Worm (Caenorhabditis elegans) whole organism, young adult: Measurements from ENCODE around the gene sym-4.

Source experiments
- D2030.7 ChIP-seq: fragments of 200-800 bp; sonication (Bioruptor generic); IDR thresholded peaks from 2 replicates; pipeline ENCODE4 v1.3.6; 2022; ENCODE audit warnings: missing genetic modification reagents, missing genetic modification characterization, missing compliant biosample characterization
- F10E7.11 ChIP-seq: sonication (generic microtip); optimal IDR thresholded peaks from 2 replicates; lab custom pipeline; 2017; ENCODE audit warnings: mild to moderate bottlenecking, missing genetic modification characterization, moderate library complexity, missing compliant biosample characterization
- F39B2.1 ChIP-seq: fragments of 200-800 bp; sonication (Bioruptor generic); IDR thresholded peaks from 2 replicates; pipeline ENCODE4 v1.3.6; 2022; ENCODE audit warnings: missing genetic modification reagents, missing genetic modification characterization, missing compliant biosample characterization
- F49E8.2 ChIP-seq: sonication (generic microtip); optimal IDR thresholded peaks from 3 replicates; lab custom pipeline; 2017; ENCODE audit warnings: missing genetic modification characterization, mild to moderate bottlenecking, missing compliant biosample characterization, antibody characterized with exemption, moderate library complexity; ENCODE audit not compliant: insufficient read depth
- F57A8.1 ChIP-seq: fragments of 200-800 bp; sonication (Bioruptor generic); optimal IDR thresholded peaks from 2 replicates; lab custom pipeline; 2018; ENCODE audit warnings: mild to moderate bottlenecking, missing genetic modification characterization, moderate library complexity, missing compliant biosample characterization
- F57C9.4 ChIP-seq: sonication (generic microtip); optimal IDR thresholded peaks from 2 replicates; lab custom pipeline; 2017; ENCODE audit warnings: mild to moderate bottlenecking, missing genetic modification characterization, missing compliant biosample characterization
- K11D2.4 ChIP-seq: fragments of 200-800 bp; sonication (Bioruptor generic); IDR thresholded peaks from 2 replicates; pipeline ENCODE4 v1.3.6; 2022; ENCODE audit warnings: missing genetic modification reagents, missing genetic modification characterization, missing compliant biosample characterization
- Y67H2A.10 ChIP-seq: fragments of 200-800 bp; sonication (Bioruptor generic); conservative IDR thresholded peaks from 2 replicates; pipeline ENCODE4 v1.3.6; 2022; ENCODE audit warnings: missing genetic modification reagents, missing genetic modification characterization, missing compliant biosample characterization
- akir-1 ChIP-seq: fragments of 200-800 bp; sonication (Bioruptor generic); optimal IDR thresholded peaks from 2 replicates; lab custom pipeline; 2018; ENCODE audit warnings: mild to moderate bottlenecking, missing genetic modification characterization, moderate library complexity, missing compliant biosample characterization
- aptf-3 ChIP-seq: fragments of 200-800 bp; sonication (Bioruptor generic); IDR thresholded peaks from 2 replicates; pipeline ENCODE4 v1.3.6; 2022; ENCODE audit warnings: missing genetic modification characterization, missing compliant biosample characterization
- attf-5 ChIP-seq: fragments of 200-800 bp; sonication (Bioruptor generic); optimal IDR thresholded peaks from 2 replicates; lab custom pipeline; 2018; ENCODE audit warnings: mild to moderate bottlenecking, missing genetic modification characterization, missing compliant biosample characterization
- cebp-1 ChIP-seq, 2 experiments: fragments of 200-800 bp in 1 of 2; sonication (Bioruptor generic) in 1 of 2; sonication (generic microtip) in 1 of 2; IDR thresholded peaks in 1 of 2; optimal IDR thresholded peaks in 1 of 2; 2 replicates each; pipeline versions ENCODE4 v1.3.6 to Lab custom; 2017 to 2022; ENCODE audit warnings: missing compliant biosample characterization in 2 of 2, missing genetic modification characterization in 2 of 2, mild to moderate bottlenecking in 1 of 2, missing genetic modification reagents in 1 of 2, moderate library complexity in 1 of 2
- ceh-58 ChIP-seq: fragments of 200-800 bp; sonication (Bioruptor generic); IDR thresholded peaks from 2 replicates; pipeline ENCODE4 v1.3.6; 2022; ENCODE audit warnings: missing genetic modification characterization, missing compliant biosample characterization
- die-1 ChIP-seq: sonication (generic microtip); optimal IDR thresholded peaks from 2 replicates; lab custom pipeline; 2016; ENCODE audit warnings: missing genotype, mild to moderate bottlenecking, missing genetic modification characterization, missing compliant biosample characterization
- efl-1 ChIP-seq: fragments of 150-350 bp; optimal IDR thresholded peaks from 2 replicates; lab custom pipeline; 2014; ENCODE audit warnings: missing biosample characterization, missing genetic modification reagents, missing genetic modification characterization
- egl-18 ChIP-seq: fragments of 200-800 bp; sonication (Bioruptor generic); IDR thresholded peaks from 2 replicates; pipeline ENCODE4 v1.3.6; 2022; ENCODE audit warnings: missing genetic modification reagents, missing genetic modification characterization, missing compliant biosample characterization
- egrh-3 ChIP-seq: fragments of 200-800 bp; sonication (Bioruptor generic); IDR thresholded peaks from 2 replicates; pipeline ENCODE4 v1.3.6; 2022; ENCODE audit warnings: missing genetic modification reagents, missing genetic modification characterization, missing compliant biosample characterization
- ekl-4 ChIP-seq: fragments of 200-800 bp; sonication (Bioruptor generic); IDR thresholded peaks from 2 replicates; pipeline ENCODE4 v1.3.6; 2022; ENCODE audit warnings: missing genetic modification reagents, missing genetic modification characterization, missing compliant biosample characterization
- ets-4 ChIP-seq: fragments of 200-800 bp; sonication (Bioruptor generic); optimal IDR thresholded peaks from 2 replicates; lab custom pipeline; 2018; ENCODE audit warnings: mild to moderate bottlenecking, missing genetic modification characterization, missing compliant biosample characterization
- him-1 ChIP-seq: sonication (generic microtip); optimal IDR thresholded peaks from 2 replicates; lab custom pipeline; 2016; ENCODE audit warnings: missing genotype, missing genetic modification reagents, missing genetic modification characterization, missing compliant biosample characterization
- hlh-12 ChIP-seq: sonication (generic microtip); optimal IDR thresholded peaks from 2 replicates; lab custom pipeline; 2016; ENCODE audit warnings: missing genetic modification characterization, missing compliant biosample characterization
- hrde-1 ChIP-seq: sonication (generic microtip); optimal IDR thresholded peaks from 2 replicates; lab custom pipeline; 2016; ENCODE audit warnings: missing genetic modification characterization, mild to moderate bottlenecking, missing compliant biosample characterization, moderate library complexity, missing genotype, missing genetic modification reagents, borderline replicate concordance
- let-526 ChIP-seq: fragments of 200-800 bp; sonication (Bioruptor generic); IDR thresholded peaks from 2 replicates; pipeline ENCODE4 v1.3.6; 2022; ENCODE audit warnings: missing genetic modification reagents, missing genetic modification characterization, missing compliant biosample characterization
- lin-35 ChIP-seq, 3 experiments: fragments of 150-350 bp in 2 of 3; sonication (generic microtip) in 1 of 3; optimal IDR thresholded peaks; 2 replicates each; lab custom pipeline; 2014 to 2018; ENCODE audit warnings: missing biosample characterization in 3 of 3, missing genetic modification characterization in 3 of 3, missing genetic modification reagents in 3 of 3
- lsl-1 ChIP-seq: fragments of 200-800 bp; sonication (Bioruptor generic); optimal IDR thresholded peaks from 2 replicates; lab custom pipeline; 2018; ENCODE audit warnings: mild to moderate bottlenecking, missing genetic modification characterization, moderate library complexity, missing compliant biosample characterization
- madf-3 ChIP-seq: fragments of 200-800 bp; sonication (Bioruptor generic); IDR thresholded peaks from 2 replicates; pipeline ENCODE4 v1.3.6; 2022; ENCODE audit warnings: missing genetic modification reagents, missing genetic modification characterization, missing compliant biosample characterization
- madf-6 ChIP-seq: fragments of 200-800 bp; sonication (Bioruptor generic); IDR thresholded peaks from 2 replicates; pipeline ENCODE4 v1.3.6; 2022; ENCODE audit warnings: missing genetic modification reagents, missing genetic modification characterization, missing compliant biosample characterization
- mxl-1 ChIP-seq: sonication (generic microtip); optimal IDR thresholded peaks from 2 replicates; lab custom pipeline; 2016; ENCODE audit warnings: missing genetic modification characterization, missing compliant biosample characterization
- nhr-27 ChIP-seq: fragments of 200-800 bp; sonication (Bioruptor generic); optimal IDR thresholded peaks from 2 replicates; lab custom pipeline; 2018; ENCODE audit warnings: mild to moderate bottlenecking, missing genetic modification characterization, moderate library complexity, missing compliant biosample characterization
- nhr-80 ChIP-seq: sonication (generic microtip); optimal IDR thresholded peaks from 2 replicates; lab custom pipeline; 2016; ENCODE audit warnings: missing genetic modification characterization, missing compliant biosample characterization
- nhr-90 ChIP-seq: sonication (generic microtip); optimal IDR thresholded peaks from 2 replicates; lab custom pipeline; 2016; ENCODE audit warnings: missing genotype, mild to moderate bottlenecking, missing genetic modification characterization, missing compliant biosample characterization
- pha-4 ChIP-seq: fragments of 150-350 bp; sonication (generic microtip); optimal IDR thresholded peaks from 2 replicates; lab custom pipeline; 2014; ENCODE audit warnings: missing biosample characterization, missing genetic modification reagents, missing genetic modification characterization
- snpc-3.4 ChIP-seq: sonication (generic microtip); optimal IDR thresholded peaks from 2 replicates; lab custom pipeline; 2017; ENCODE audit warnings: missing genetic modification characterization, mild to moderate bottlenecking, missing compliant biosample characterization, antibody characterized with exemption, moderate library complexity, missing genotype, missing genetic modification reagents
- somi-1 ChIP-seq: fragments of 200-800 bp; sonication (Bioruptor generic); optimal IDR thresholded peaks from 2 replicates; lab custom pipeline; 2018; ENCODE audit warnings: mild to moderate bottlenecking, missing genetic modification characterization, missing compliant biosample characterization
- xnd-1 ChIP-seq: sonication (generic microtip); optimal IDR thresholded peaks from 2 replicates; lab custom pipeline; 2016; ENCODE audit warnings: missing genotype, missing genetic modification reagents, missing genetic modification characterization, missing compliant biosample characterization
- zfh-2 ChIP-seq: fragments of 200-800 bp; sonication (Bioruptor generic); conservative IDR thresholded peaks from 2 replicates; pipeline ENCODE4 v1.3.6; 2022; ENCODE audit warnings: missing genetic modification reagents, missing genetic modification characterization, missing compliant biosample characterization
- ztf-18 ChIP-seq: sonication (generic microtip); optimal IDR thresholded peaks from 2 replicates; lab custom pipeline; 2016; ENCODE audit warnings: missing genotype, mild to moderate bottlenecking, missing genetic modification characterization, missing compliant biosample characterization
- ztf-26 ChIP-seq: sonication (generic microtip); optimal IDR thresholded peaks from 2 replicates; lab custom pipeline; 2017; ENCODE audit warnings: missing genetic modification characterization, missing compliant biosample characterization
- ztf-6 ChIP-seq: fragments of 200-800 bp; sonication (Bioruptor generic); IDR thresholded peaks from 2 replicates; pipeline ENCODE4 v1.3.6; 2022; ENCODE audit warnings: missing genetic modification reagents, missing genetic modification characterization, missing compliant biosample characterization

Gene sym-4

DNA sequence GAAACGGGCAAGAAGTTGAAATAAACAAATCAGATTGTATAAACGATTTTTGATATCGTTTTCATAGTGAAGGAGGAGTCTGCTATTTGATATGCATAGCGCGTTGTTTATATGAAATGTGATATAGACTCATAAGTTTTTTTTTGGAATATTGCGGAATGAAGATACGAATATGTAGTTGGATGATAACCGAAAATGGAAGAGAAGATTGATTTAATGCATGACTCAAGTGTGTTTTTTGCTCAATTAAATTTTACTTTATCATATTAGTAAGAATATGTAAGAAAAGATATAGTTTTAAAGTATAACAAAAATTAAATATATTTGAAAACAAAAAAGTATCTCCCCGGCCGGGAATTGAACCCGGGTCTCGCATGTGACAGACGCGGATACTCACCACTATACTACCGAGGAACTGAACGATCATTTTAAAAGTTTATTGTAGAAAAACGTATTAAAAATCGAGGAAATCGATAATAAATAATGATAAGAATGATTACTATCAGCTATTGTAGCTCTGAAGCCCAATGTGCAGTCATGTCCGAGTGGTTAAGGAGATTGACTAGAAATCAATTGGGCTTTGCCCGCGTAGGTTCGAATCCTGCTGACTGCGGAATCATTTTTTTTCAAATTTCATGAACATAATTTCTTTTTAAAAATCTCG, 7.6 kb downstream of the sym-4 start, which contains the start of gene lgc-25 (continued):
- TF ChIP-seq snpc-3.4 (tag; lab: Kevin White, UChicago) = peak; percentile 33
- no peak for TF ChIP-seq lsl-1 (GFP tag; lab: Kevin White, UChicago)
- TF ChIP-seq attf-5 (GFP tag; lab: Kevin White, UChicago) = no peak
- no peak for TF ChIP-seq F10E7.11 (tag; lab: Kevin White, UChicago)
- TF ChIP-seq him-1 (tag; lab: Kevin White, UChicago) = peak; percentile 83
- no peak for TF ChIP-seq nhr-80 (tag; lab: Kevin White, UChicago)
- TF ChIP-seq Y67H2A.10 (GFP tag; lab: Robert Waterston, UW) = no peak
- TF ChIP-seq ceh-58 (GFP tag; lab: Robert Waterston, UW) = no peak
- no peak for TF ChIP-seq lin-35 (GFP tag; optimal IDR thresholded peaks at IDR 0.05; lab: Kevin White, UChicago)
- no peak for TF ChIP-seq F57C9.4 (tag; lab: Kevin White, UChicago)
- TF ChIP-seq aptf-3 = no peak
- no peak for TF ChIP-seq K11D2.4 (GFP tag; lab: Robert Waterston, UW)
- 0 out of 2 replicates have a peak, but pooled peaks have one; percentile 36 for TF ChIP-seq cebp-1 (GFP tag; IDR thresholded peaks at IDR 0.05; lab: Robert Waterston, UW)
- no peak for TF ChIP-seq cebp-1 (tag; optimal IDR thresholded peaks at IDR 0.05; lab: Kevin White, UChicago)
- TF ChIP-seq madf-3 (GFP tag; lab: Robert Waterston, UW) = no peak
- TF ChIP-seq let-526 (GFP tag; lab: Robert Waterston, UW) = no peak
- TF ChIP-seq hlh-12 (tag; lab: Kevin White, UChicago) = no peak
- no peak for TF ChIP-seq egl-18 (GFP tag; lab: Robert Waterston, UW)
- peak; percentile 72 for TF ChIP-seq ztf-18 (tag; lab: Kevin White, UChicago)
- peak; percentile 71 for TF ChIP-seq nhr-90 (tag; lab: Kevin White, UChicago)
- TF ChIP-seq ztf-26 (tag; lab: Kevin White, UChicago) = peak; percentile 58
- TF ChIP-seq zfh-2 (GFP tag; lab: Robert Waterston, UW) = no peak
- TF ChIP-seq xnd-1 (tag; lab: Kevin White, UChicago) = no peak
- no peak for TF ChIP-seq akir-1 (GFP tag; lab: Kevin White, UChicago)
- TF ChIP-seq egrh-3 (GFP tag; lab: Robert Waterston, UW) = no peak
- no peak for TF ChIP-seq efl-1 (GFP tag; lab: Kevin White, UChicago)
- TF ChIP-seq D2030.7 (GFP tag; lab: Robert Waterston, UW) = peak; percentile 79
- TF ChIP-seq mxl-1 (tag; lab: Kevin White, UChicago) = peak; percentile 36
- TF ChIP-seq F39B2.1 (GFP tag; lab: Robert Waterston, UW) = no peak
- no peak for TF ChIP-seq madf-6 (GFP tag; lab: Robert Waterston, UW)
- TF ChIP-seq die-1 = peak; percentile 82
- no peak for TF ChIP-seq pha-4 (tag; lab: Kevin White, UChicago)

DNA sequence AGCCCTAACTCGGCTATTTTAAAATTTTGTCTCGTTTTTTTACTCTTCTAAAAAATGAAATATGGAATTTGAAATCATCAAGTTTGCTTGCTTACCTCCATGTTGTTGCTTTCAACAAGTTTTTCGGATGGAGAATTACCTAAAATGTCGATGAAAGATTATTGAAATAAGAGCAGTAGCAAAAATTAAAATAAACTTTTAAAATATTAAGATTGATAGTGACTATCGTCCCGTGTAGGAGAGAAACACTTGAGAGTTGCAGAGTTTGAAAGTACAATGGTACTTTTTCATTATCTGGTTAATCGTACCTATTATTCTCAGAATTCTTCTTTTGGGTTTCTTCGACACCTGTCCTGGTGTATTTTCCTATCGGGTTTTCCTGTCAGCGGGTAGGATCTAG, 12.5 kb downstream of the sym-4 start, which contains the start of gene ceh-90:
TSS of gene ceh-90 (minus strand) at position 101 of the 400 bp plus-strand sequence.
- no peak for TF ChIP-seq efl-1 (GFP tag; lab: Kevin White, UChicago)
- TF ChIP-seq nhr-27 (tag; lab: Kevin White, UChicago) = no peak
- TF ChIP-seq hrde-1 (tag; lab: Kevin White, UChicago) = no peak
- TF ChIP-seq ekl-4 (GFP tag; lab: Robert Waterston, UW) = no peak
- TF ChIP-seq akir-1 (GFP tag; lab: Kevin White, UChicago) = no peak
- no peak for TF ChIP-seq ztf-6 (GFP tag; lab: Robert Waterston, UW)
- TF ChIP-seq ets-4 = no peak
- TF ChIP-seq F57A8.1 (GFP tag; lab: Kevin White, UChicago) = no peak
- TF ChIP-seq somi-1 = no peak
- TF ChIP-seq madf-6 (GFP tag; lab: Robert Waterston, UW) = no peak
- no peak for TF ChIP-seq F49E8.2 (tag; lab: Kevin White, UChicago)
- TF ChIP-seq die-1 = no peak
